Fruit fly (Drosophila melanogaster) whole organism, embryonic: ENCODE results near the gene CG9222.

Experiments used
- Atf6 ChIP-seq: fragments of 200-800 bp; sonication (Bioruptor generic); IDR thresholded peaks from 2 replicates; pipeline ENCODE4 v1.3.6; 2022; ENCODE audit warnings: missing biosample characterization, missing genetic modification characterization
- Blimp-1 ChIP-seq: fragments of 200-800 bp; sonication (Bioruptor generic); optimal IDR thresholded peaks from 3 replicates; lab custom pipeline; 2018; ENCODE audit warnings: missing biosample characterization, missing genetic modification characterization, mild to moderate bottlenecking, moderate library complexity, missing genetic modification reagents
- CG10274 ChIP-seq: fragments of 200-800 bp; sonication (Bioruptor generic); optimal IDR thresholded peaks from 3 replicates; lab custom pipeline; 2017; ENCODE audit warnings: missing biosample characterization, mild to moderate bottlenecking, missing genetic modification characterization
- CG11398 ChIP-seq: fragments of 200-800 bp; sonication (Bioruptor generic); optimal IDR thresholded peaks from 2 replicates; lab custom pipeline; 2016; ENCODE audit warnings: missing biosample characterization, missing genetic modification characterization
- CG12071 ChIP-seq: fragments of 200-800 bp; sonication (Bioruptor generic); optimal IDR thresholded peaks from 3 replicates; lab custom pipeline; 2018; ENCODE audit warnings: missing biosample characterization, mild to moderate bottlenecking, missing genetic modification characterization
- CG12744 ChIP-seq: fragments of 200-800 bp; sonication (Bioruptor generic); optimal IDR thresholded peaks from 2 replicates; lab custom pipeline; 2016; ENCODE audit warnings: missing biosample characterization, missing genetic modification characterization
- CG14710 ChIP-seq: fragments of 200-800 bp; sonication (Bioruptor generic); optimal IDR thresholded peaks from 3 replicates; lab custom pipeline; 2019; ENCODE audit warnings: missing biosample characterization, mild to moderate bottlenecking, missing genetic modification characterization, moderate library complexity
- CG15514 ChIP-seq: fragments of 200-800 bp; sonication (Bioruptor generic); optimal IDR thresholded peaks from 3 replicates; lab custom pipeline; 2017; ENCODE audit warnings: missing biosample characterization, missing genetic modification characterization, mild to moderate bottlenecking, moderate library complexity, missing genetic modification reagents
- CG17186 ChIP-seq: fragments of 200-800 bp; sonication (Bioruptor generic); optimal IDR thresholded peaks from 3 replicates; lab custom pipeline; 2017; ENCODE audit warnings: missing biosample characterization, missing genetic modification reagents, missing genetic modification characterization
- CG17829 ChIP-seq: fragments of 200-800 bp; optimal IDR thresholded peaks from 2 replicates; lab custom pipeline; 2019; ENCODE audit warnings: missing biosample characterization, mild to moderate bottlenecking, missing genetic modification characterization, moderate library complexity
- CG34224 ChIP-seq: fragments of 200-800 bp; sonication (Bioruptor generic); IDR thresholded peaks from 3 replicates; pipeline ENCODE4 v1.3.6; 2022; ENCODE audit warnings: missing biosample characterization, missing genetic modification characterization; ENCODE audit not compliant: partially characterized antibody
- CG4707 ChIP-seq: fragments of 200-800 bp; sonication (Bioruptor generic); optimal IDR thresholded peaks from 2 replicates; lab custom pipeline; 2018; ENCODE audit warnings: missing biosample characterization, mild to moderate bottlenecking, missing genetic modification characterization, moderate library complexity
- CG4820 ChIP-seq: fragments of 200-800 bp; sonication (Bioruptor generic); optimal IDR thresholded peaks from 3 replicates; lab custom pipeline; 2016; ENCODE audit warnings: missing biosample characterization, missing genetic modification characterization
- CG4854 ChIP-seq: fragments of 200-800 bp; sonication (Bioruptor generic); optimal IDR thresholded peaks from 2 replicates; lab custom pipeline; 2016; ENCODE audit warnings: missing biosample characterization, missing genetic modification characterization, inconsistent platforms
- CG6175 ChIP-seq: fragments of 200-800 bp; sonication (Bioruptor generic); IDR thresholded peaks from 3 replicates; pipeline ENCODE4 v1.3.6; 2022; ENCODE audit warnings: missing biosample characterization, missing genetic modification characterization
- CG8359 ChIP-seq: fragments of 200-800 bp; sonication (Bioruptor generic); optimal IDR thresholded peaks from 2 replicates; lab custom pipeline; 2017; ENCODE audit warnings: missing biosample characterization, mild to moderate bottlenecking, missing genetic modification characterization, borderline replicate concordance
- CG8388 ChIP-seq: fragments of 200-800 bp; sonication (Bioruptor generic); optimal IDR thresholded peaks from 2 replicates; lab custom pipeline; 2019; ENCODE audit warnings: missing biosample characterization, mild to moderate bottlenecking, missing genetic modification characterization, moderate library complexity
- CG8944 ChIP-seq: fragments of 200-800 bp; sonication (Bioruptor generic); optimal IDR thresholded peaks from 3 replicates; lab custom pipeline; 2016; ENCODE audit warnings: missing biosample characterization, missing genetic modification characterization
- Camta ChIP-seq: fragments of 200-800 bp; sonication (Bioruptor generic); optimal IDR thresholded peaks from 2 replicates; lab custom pipeline; 2016; ENCODE audit warnings: missing biosample characterization, missing genetic modification characterization
- D19B ChIP-seq: fragments of 200-800 bp; sonication (Bioruptor generic); optimal IDR thresholded peaks from 2 replicates; lab custom pipeline; 2017; ENCODE audit warnings: missing biosample characterization, mild to moderate bottlenecking, missing genetic modification characterization
- Doc2 ChIP-seq: fragments of 200-800 bp; sonication (Bioruptor generic); IDR thresholded peaks from 2 replicates; pipeline ENCODE4 v1.3.6; 2022; ENCODE audit warnings: missing biosample characterization, missing genetic modification characterization
- Doc3 ChIP-seq: fragments of 200-800 bp; sonication (Bioruptor generic); IDR thresholded peaks from 3 replicates; pipeline ENCODE4 v1.3.6; 2022; ENCODE audit warnings: missing biosample characterization, missing genetic modification characterization; ENCODE audit not compliant: partially characterized antibody
- Hr78 ChIP-seq, 2 experiments: fragments of 200-800 bp in 1 of 2; fragments of >200 bp in 1 of 2; sonication (Bioruptor generic) in 1 of 2; optimal IDR thresholded peaks; 2 replicates each; lab custom pipeline; 2017 to 2019; ENCODE audit warnings: missing biosample characterization in 2 of 2, missing genetic modification characterization in 2 of 2, mild to moderate bottlenecking in 1 of 2, moderate library complexity in 1 of 2
- Opbp ChIP-seq: fragments of 200-800 bp; sonication (Bioruptor generic); IDR thresholded peaks from 3 replicates; pipeline ENCODE4 v1.3.6; 2022; ENCODE audit warnings: missing biosample characterization, missing genetic modification characterization; ENCODE audit not compliant: partially characterized antibody
- Rfx ChIP-seq: fragments of 200-800 bp; sonication (Bioruptor generic); IDR thresholded peaks from 2 replicates; pipeline ENCODE4 v1.3.6; 2022; ENCODE audit warnings: missing biosample characterization, missing genetic modification characterization
- Side ChIP-seq: fragments of 200-800 bp; sonication (Bioruptor generic); optimal IDR thresholded peaks from 2 replicates; lab custom pipeline; 2016; ENCODE audit warnings: missing biosample characterization, missing genetic modification characterization
- Sry-δ ChIP-seq: fragments of 200-800 bp; sonication (Bioruptor generic); optimal IDR thresholded peaks from 2 replicates; lab custom pipeline; 2016; ENCODE audit warnings: missing biosample characterization, missing genetic modification characterization
- cato ChIP-seq: fragments of 200-800 bp; sonication (Bioruptor generic); optimal IDR thresholded peaks from 2 replicates; lab custom pipeline; 2016; ENCODE audit warnings: missing biosample characterization, missing genetic modification characterization, borderline replicate concordance
- croc ChIP-seq: fragments of 200-800 bp; sonication (Bioruptor generic); conservative IDR thresholded peaks from 3 replicates; pipeline ENCODE4 v1.3.6; 2022; ENCODE audit warnings: missing biosample characterization, missing genetic modification characterization
- disco-r ChIP-seq: fragments of 200-800 bp; sonication (Bioruptor generic); optimal IDR thresholded peaks from 2 replicates; lab custom pipeline; 2016; ENCODE audit warnings: missing biosample characterization, missing genetic modification characterization
- dm ChIP-seq: fragments of 200-800 bp; sonication (Bioruptor generic); optimal IDR thresholded peaks from 3 replicates; lab custom pipeline; 2016; ENCODE audit warnings: missing biosample characterization, missing genetic modification characterization
- dmrt11E ChIP-seq: fragments of 200-800 bp; sonication (Bioruptor generic); optimal IDR thresholded peaks from 3 replicates; lab custom pipeline; 2018; ENCODE audit warnings: missing biosample characterization, mild to moderate bottlenecking, missing genetic modification characterization, moderate library complexity
- fd3F ChIP-seq: fragments of 200-800 bp; sonication (Bioruptor generic); optimal IDR thresholded peaks from 2 replicates; lab custom pipeline; 2018; ENCODE audit warnings: missing biosample characterization, mild to moderate bottlenecking, missing genetic modification characterization, moderate library complexity
- fd64A ChIP-seq: fragments of 200-800 bp; sonication (Bioruptor generic); optimal IDR thresholded peaks from 3 replicates; lab custom pipeline; 2018; ENCODE audit warnings: missing biosample characterization, mild to moderate bottlenecking, missing genetic modification characterization
- gfzf ChIP-seq: fragments of 200-800 bp; sonication (Bioruptor generic); optimal IDR thresholded peaks from 2 replicates; lab custom pipeline; 2016; ENCODE audit warnings: missing biosample characterization, mild to moderate bottlenecking, missing genetic modification characterization, moderate library complexity
- grau ChIP-seq: fragments of 200-800 bp; optimal IDR thresholded peaks from 3 replicates; lab custom pipeline; 2019; ENCODE audit warnings: missing biosample characterization, mild to moderate bottlenecking, missing genetic modification characterization, moderate library complexity
- hb ChIP-seq: fragments of 200-800 bp; sonication (Bioruptor generic); IDR thresholded peaks from 3 replicates; pipeline ENCODE4 v1.3.6; 2022; ENCODE audit warnings: missing biosample characterization, missing genetic modification characterization; ENCODE audit not compliant: partially characterized antibody
- hth ChIP-seq: fragments of >200 bp; optimal IDR thresholded peaks from 2 replicates; lab custom pipeline; 2017; ENCODE audit warnings: inconsistent platforms
- kah ChIP-seq: fragments of 200-800 bp; sonication (Bioruptor generic); optimal IDR thresholded peaks from 2 replicates; lab custom pipeline; 2018; ENCODE audit warnings: missing biosample characterization, mild to moderate bottlenecking, missing genetic modification characterization
- lab ChIP-seq: fragments of 200-800 bp; sonication (Bioruptor generic); optimal IDR thresholded peaks from 3 replicates; lab custom pipeline; 2017; ENCODE audit warnings: missing biosample characterization, missing genetic modification characterization, mild to moderate bottlenecking, moderate library complexity, missing genetic modification reagents
- lola ChIP-seq, 3 experiments: fragments of >200 bp in 2 of 3; fragments of 200-800 bp in 1 of 3; sonication (Bioruptor generic) in 1 of 3; optimal IDR thresholded peaks; 2 replicates each; lab custom pipeline; 2017 to 2019; ENCODE audit warnings: missing biosample characterization in 3 of 3, missing genetic modification characterization in 3 of 3, mild to moderate bottlenecking in 1 of 3, moderate library complexity in 1 of 3
- peb ChIP-seq: fragments of 200-800 bp; sonication (Bioruptor generic); IDR thresholded peaks from 2 replicates; pipeline ENCODE4 v1.3.6; 2022; ENCODE audit warnings: missing biosample characterization, missing genetic modification characterization
- prd ChIP-seq, 3 experiments: fragments of >200 bp in 2 of 3; fragments of 200-800 bp in 1 of 3; sonication (Bioruptor generic) in 1 of 3; optimal IDR thresholded peaks in 2 of 3; IDR thresholded peaks in 1 of 3; 2 replicates in 2 of 3; 3 replicates in 1 of 3; pipeline versions ENCODE4 v1.3.6 to Lab custom; 2017 to 2022; ENCODE audit warnings: missing biosample characterization in 1 of 3, missing genetic modification characterization in 1 of 3
- schlank ChIP-seq: fragments of 200-800 bp; sonication (Bioruptor generic); optimal IDR thresholded peaks from 2 replicates; lab custom pipeline; 2018; ENCODE audit warnings: missing biosample characterization, mild to moderate bottlenecking, missing genetic modification characterization
- sr ChIP-seq: fragments of 200-800 bp; sonication (Bioruptor generic); IDR thresholded peaks from 3 replicates; pipeline ENCODE4 v1.3.6; 2022; ENCODE audit warnings: missing biosample characterization, missing genetic modification characterization
- zfh2 ChIP-seq: fragments of 200-800 bp; sonication (Bioruptor generic); optimal IDR thresholded peaks from 2 replicates; lab custom pipeline; 2016; ENCODE audit warnings: missing biosample characterization, missing genetic modification characterization

Gene CG9222

dm6 chr2L:6178740-6179633 lies 48.2 kb downstream of the CG9222 start, which contains the start of gene smal (continued):
- TF ChIP-seq CG4707 (GFP tag; lab: Kevin White, UChicago) (peak; percentile 36), Doc3 (no peak), Opbp (peak; percentile 75; the same call in 2 of the 3 replicates), schlank (no peak), sr (GFP tag; lab: Robert Waterston, UW) (0 out of 3 replicates have a peak, but pooled peaks have one; percentile 32), Hr78 (GFP tag; optimal IDR thresholded peaks at IDR 0.05; lab: Kevin White, UChicago) (no peak), dmrt11E (no peak), fd64A (peak; percentile 15), Rfx (0 out of 2 replicates have a peak, but pooled peaks have one; percentile 5), CG14710 (tag; lab: Kevin White, UChicago) (no peak), CG10274 (no peak), CG8388 (GFP tag; lab: Kevin White, UChicago) (peak; percentile 23), CG17186 (GFP tag; lab: Kevin White, UChicago) (no peak), CG12071 (GFP tag; lab: Kevin White, UChicago) (peak; percentile 34), prd (optimal IDR thresholded peaks at IDR 0.05; lab: Kevin White, UChicago) (no peak), prd (GFP tag; IDR thresholded peaks at IDR 0.05; lab: Robert Waterston, UW) (peak; percentile 19; the same call in 1 of the 3 replicates), Side (GFP tag; lab: Kevin White, UChicago) (no peak), CG11398 (peak; percentile 19), lola (GFP tag; optimal IDR thresholded peaks at IDR 0.05; lab: Kevin White, UChicago) (no peak), cato (no peak), peb (GFP tag; lab: Robert Waterston, UW) (no peak), CG15514 (no peak), zfh2 (GFP tag; lab: Kevin White, UChicago) (no peak), CG17829 (tag; lab: Kevin White, UChicago) (peak; percentile 54), CG8359 (GFP tag; lab: Kevin White, UChicago) (peak; percentile 32), grau (tag; lab: Kevin White, UChicago) (no peak), hb (GFP tag; lab: Robert Waterston, UW) (0 out of 3 replicates have a peak, but pooled peaks have one; percentile 57), lab (peak; percentile 45), croc (GFP tag; lab: Robert Waterston, UW) (no peak), fd3F (no peak), hth (lab: Kevin White, UChicago) (no peak), dm (GFP tag; lab: Kevin White, UChicago) (no peak), Doc2 (no peak), CG12744 (no peak), CG4820 (GFP tag; lab: Kevin White, UChicago) (no peak), CG8944 (GFP tag; lab: Kevin White, UChicago) (no peak), kah (GFP tag; lab: Kevin White, UChicago) (no peak), CG34224 (GFP tag; lab: Robert Waterston, UW) (0 out of 3 replicates have a peak, but pooled peaks have one; percentile 34), CG6175 (GFP tag; lab: Robert Waterston, UW) (peak; percentile 79; the same call in 2 of the 3 replicates), gfzf (GFP tag; lab: Kevin White, UChicago) (no peak), D19B (GFP tag; lab: Kevin White, UChicago) (no peak), Atf6 (GFP tag; lab: Robert Waterston, UW) (no peak), Blimp-1 (no peak), Sry-δ (GFP tag; lab: Kevin White, UChicago) (no peak), disco-r (GFP tag; lab: Kevin White, UChicago) (no peak), Camta (GFP tag; lab: Kevin White, UChicago) (no peak), CG4854 (no peak)
